Worm (Caenorhabditis elegans): ENCODE measurements around the gene aly-2.

The aly-2 gene

ce11 chrIV:9158969-9159800 lies 11.9 kb downstream of the aly-2 start, which contains the start of gene pcp-3:
TSS of gene pcp-3 (minus strand) at chrIV:9159019.
- TF ChIP-seq nhr-11 (tag; optimal IDR thresholded peaks at IDR 0.05) (no peak), unc-86 (tag; optimal IDR thresholded peaks at IDR 0.05) (no peak), ceh-6 (GFP tag; optimal IDR thresholded peaks at IDR 0.05) (no peak)

ce11 chrIV:9159863-9160262 lies 12.6 kb downstream of the aly-2 start:
- no peak for TF ChIP-seq ceh-48 (tag; optimal IDR thresholded peaks at IDR 0.05)
- no peak for TF ChIP-seq ceh-6 (GFP tag; optimal IDR thresholded peaks at IDR 0.05)
- TF ChIP-seq T23F11.4 (GFP tag; optimal IDR thresholded peaks at IDR 0.05) = no peak
- TF ChIP-seq ref-2 (tag; optimal IDR thresholded peaks at IDR 0.05) = no peak
- peak; percentile 8 for TF ChIP-seq elt-2 (tag; optimal IDR thresholded peaks at IDR 0.05)

ce11 chrIV:9165027-9165426 lies 17.8 kb downstream of the aly-2 start, which contains the start of gene pcp-2:
TSS of gene pcp-2 (minus strand) at chrIV:9165127.
- no peak for TF ChIP-seq zip-5 (tag; optimal IDR thresholded peaks at IDR 0.05)
- no peak for TF ChIP-seq hlh-15 (tag; optimal IDR thresholded peaks at IDR 0.05)
- no peak for TF ChIP-seq Y22D7AL.16 (tag; optimal IDR thresholded peaks at IDR 0.05)
- no peak for TF ChIP-seq ama-1 (optimal IDR thresholded peaks at IDR 0.05)
- TF ChIP-seq ceh-14 (tag; optimal IDR thresholded peaks at IDR 0.05) = no peak
- no peak for TF ChIP-seq ceh-2 (tag; optimal IDR thresholded peaks at IDR 0.05)
- no peak for TF ChIP-seq nhr-11 (tag; optimal IDR thresholded peaks at IDR 0.05)
- no peak for TF ChIP-seq tbx-2 (tag; optimal IDR thresholded peaks at IDR 0.05)
- no peak for TF ChIP-seq ceh-31 (tag; optimal IDR thresholded peaks at IDR 0.05)
- no peak for TF ChIP-seq ceh-45 (GFP tag; IDR thresholded peaks at IDR 0.05)
- no peak for TF ChIP-seq elt-4 (tag; optimal IDR thresholded peaks at IDR 0.05)
- no peak for TF ChIP-seq ceh-30 (tag; optimal IDR thresholded peaks at IDR 0.05)
- TF ChIP-seq pros-1 (tag; optimal IDR thresholded peaks at IDR 0.05) = no peak
- no peak for TF ChIP-seq nfya-1 (tag; optimal IDR thresholded peaks at IDR 0.05)
- TF ChIP-seq ahr-1 (tag; optimal IDR thresholded peaks at IDR 0.05) = no peak
- TF ChIP-seq eyg-1 (tag; optimal IDR thresholded peaks at IDR 0.05) = no peak

- no peak for TF ChIP-seq syd-9 (tag; optimal IDR thresholded peaks at IDR 0.05)
- TF ChIP-seq unc-55 (GFP tag; optimal IDR thresholded peaks at IDR 0.05) = no peak
- no peak for TF ChIP-seq ceh-14 (tag; optimal IDR thresholded peaks at IDR 0.05)
- TF ChIP-seq sox-2 (GFP tag; IDR thresholded peaks at IDR 0.05) = no peak
- no peak for TF ChIP-seq ets-4 (tag; optimal IDR thresholded peaks at IDR 0.05)
These were observed 18.4 kb downstream of the aly-2 start, which contains the start of gene C07C7.3 for ce11 chrIV:9165681-9166080. TSS of gene C07C7.3 (plus strand) at chrIV:9166051.

ce11 chrIV:9169764-9170163 lies 22.5 kb downstream of the aly-2 start:
- no peak for TF ChIP-seq ttx-3 (tag; optimal IDR thresholded peaks at IDR 0.05)
- TF ChIP-seq pha-2 (tag; optimal IDR thresholded peaks at IDR 0.05) = no peak
- no peak for TF ChIP-seq ztf-16 (tag; optimal IDR thresholded peaks at IDR 0.05)
- TF ChIP-seq gmeb-2 (tag; optimal IDR thresholded peaks at IDR 0.05) = no peak
- TF ChIP-seq ceh-24 (tag; optimal IDR thresholded peaks at IDR 0.05) = no peak
- TF ChIP-seq pha-4 (tag; optimal IDR thresholded peaks at IDR 0.05) = no peak
- no peak for TF ChIP-seq ceh-22 (tag; optimal IDR thresholded peaks at IDR 0.05)
- TF ChIP-seq hlh-13 (GFP tag; optimal IDR thresholded peaks at IDR 0.05) = no peak
- no peak for TF ChIP-seq unc-86 (tag; optimal IDR thresholded peaks at IDR 0.05)
- TF ChIP-seq tbx-7 (tag; optimal IDR thresholded peaks at IDR 0.05) = no peak
- TF ChIP-seq K09A11.1 (tag; optimal IDR thresholded peaks at IDR 0.05; ENCODE audit: insufficient read depth) = no peak
- TF ChIP-seq rnt-1 (tag; optimal IDR thresholded peaks at IDR 0.05) = no peak
- TF ChIP-seq elt-4 (tag; optimal IDR thresholded peaks at IDR 0.05) = no peak
- no peak for TF ChIP-seq elt-2 (tag; optimal IDR thresholded peaks at IDR 0.05)
- TF ChIP-seq ets-4 (tag; optimal IDR thresholded peaks at IDR 0.05) = no peak
- TF ChIP-seq unc-3 (GFP tag; conservative IDR thresholded peaks at IDR 0.05) = no peak
- TF ChIP-seq unc-3 (tag; optimal IDR thresholded peaks at IDR 0.05) = no peak
